Worm (Caenorhabditis elegans) whole organism, L1 larva: Measurements from ENCODE around the gene clh-2.

Experiments used
- F16B12.6 ChIP-seq: fragments of 150-350 bp; optimal IDR thresholded peaks from 2 replicates; lab custom pipeline; 2014; ENCODE audit warnings: missing biosample characterization, missing genetic modification characterization
- aha-1 ChIP-seq: fragments of 150-350 bp; optimal IDR thresholded peaks from 2 replicates; lab custom pipeline; 2014; ENCODE audit warnings: missing biosample characterization, missing genetic modification characterization
- aly-2 ChIP-seq: fragments of 150-350 bp; optimal IDR thresholded peaks from 2 replicates; lab custom pipeline; 2014; ENCODE audit warnings: missing biosample characterization, missing genetic modification characterization
- blmp-1 ChIP-seq: fragments of 150-350 bp; optimal IDR thresholded peaks from 2 replicates; lab custom pipeline; 2014; ENCODE audit warnings: missing biosample characterization, missing genetic modification characterization
- ceh-88 ChIP-seq: fragments of 200-800 bp; sonication (Bioruptor generic); IDR thresholded peaks from 2 replicates; pipeline ENCODE4 v1.3.6; 2022; ENCODE audit warnings: missing genetic modification characterization, missing compliant biosample characterization
- ceh-90 ChIP-seq: sonication (generic microtip); optimal IDR thresholded peaks from 2 replicates; lab custom pipeline; 2016; ENCODE audit warnings: missing genetic modification characterization, missing compliant biosample characterization
- dsc-1 ChIP-seq: sonication (generic microtip); optimal IDR thresholded peaks from 2 replicates; lab custom pipeline; 2016; ENCODE audit warnings: mild to moderate bottlenecking, missing genetic modification characterization, missing compliant biosample characterization
- efl-1 ChIP-seq, 4 experiments: fragments of 150-350 bp; optimal IDR thresholded peaks in 3 of 4; peaks in 1 of 4; 1 replicate in 1 of 4; 2 replicates in 3 of 4; lab custom pipeline; 2014; ENCODE audit warnings: missing biosample characterization in 2 of 4, missing genetic modification characterization in 2 of 4, missing genetic modification reagents in 2 of 4
- efl-3 ChIP-seq: fragments of 200-800 bp; sonication (Bioruptor generic); optimal IDR thresholded peaks from 2 replicates; lab custom pipeline; 2018; ENCODE audit warnings: mild to moderate bottlenecking, missing genetic modification characterization, missing compliant biosample characterization
- egl-13 ChIP-seq: sonication (generic microtip); optimal IDR thresholded peaks from 2 replicates; lab custom pipeline; 2016; ENCODE audit warnings: missing genotype, missing genetic modification reagents, missing genetic modification characterization, missing compliant biosample characterization
- egl-27 ChIP-seq, 2 experiments: fragments of 150-350 bp in 1 of 2; sonication (generic microtip); optimal IDR thresholded peaks; 3 replicates each; lab custom pipeline; 2017 to 2018; ENCODE audit warnings: missing biosample characterization in 2 of 2, missing genetic modification characterization in 2 of 2, missing genetic modification reagents in 2 of 2
- ets-5 ChIP-seq: fragments of 200-800 bp; sonication (Bioruptor generic); IDR thresholded peaks from 2 replicates; pipeline ENCODE4 v1.3.6; 2022; ENCODE audit warnings: missing genetic modification characterization, missing compliant biosample characterization
- fkh-10 ChIP-seq: sonication (generic microtip); optimal IDR thresholded peaks from 2 replicates; lab custom pipeline; 2017; ENCODE audit warnings: missing biosample characterization, missing genetic modification reagents, missing genetic modification characterization
- fkh-8 ChIP-seq: sonication (generic microtip); optimal IDR thresholded peaks from 2 replicates; lab custom pipeline; 2016; ENCODE audit warnings: mild to moderate bottlenecking, missing genetic modification characterization, missing compliant biosample characterization
- fos-1 ChIP-seq: fragments of 150-350 bp; optimal IDR thresholded peaks from 2 replicates; lab custom pipeline; 2014; ENCODE audit warnings: missing biosample characterization, missing genetic modification characterization
- hlh-4 ChIP-seq: sonication (generic microtip); optimal IDR thresholded peaks from 2 replicates; lab custom pipeline; 2016; ENCODE audit warnings: mild to moderate bottlenecking, missing genetic modification characterization, missing compliant biosample characterization
- jun-1 ChIP-seq: fragments of 150-350 bp; optimal IDR thresholded peaks from 2 replicates; lab custom pipeline; 2014; ENCODE audit warnings: missing biosample characterization, missing genetic modification reagents, missing genetic modification characterization
- lin-14 ChIP-seq: fragments of 200-800 bp; sonication (Bioruptor generic); optimal IDR thresholded peaks from 2 replicates; lab custom pipeline; 2018; ENCODE audit warnings: mild to moderate bottlenecking, missing genetic modification characterization, moderate library complexity, missing compliant biosample characterization
- lin-15B ChIP-seq: fragments of 150-350 bp; sonication (generic microtip); optimal IDR thresholded peaks from 3 replicates; lab custom pipeline; 2014; ENCODE audit warnings: missing biosample characterization, missing genetic modification characterization
- lin-39 ChIP-seq: fragments of 150-350 bp; optimal IDR thresholded peaks from 2 replicates; lab custom pipeline; 2014; ENCODE audit warnings: missing biosample characterization, missing genetic modification reagents, missing genetic modification characterization
- nhr-12 ChIP-seq: sonication (generic microtip); optimal IDR thresholded peaks from 2 replicates; lab custom pipeline; 2017; ENCODE audit warnings: missing biosample characterization, missing genetic modification characterization
- nhr-28 ChIP-seq: fragments of 150-350 bp; optimal IDR thresholded peaks from 2 replicates; lab custom pipeline; 2014; ENCODE audit warnings: missing biosample characterization, missing genetic modification characterization
- nhr-47 ChIP-seq: sonication (generic microtip); optimal IDR thresholded peaks from 2 replicates; lab custom pipeline; 2016; ENCODE audit warnings: mild to moderate bottlenecking, missing genetic modification characterization, moderate library complexity, missing compliant biosample characterization
- nhr-76 ChIP-seq: sonication (generic microtip); optimal IDR thresholded peaks from 2 replicates; lab custom pipeline; 2017; ENCODE audit warnings: missing biosample characterization, missing genetic modification characterization
- nhr-85 ChIP-seq: sonication (generic microtip); peaks from one replicate; lab custom pipeline; 2016; ENCODE audit warnings: missing genetic modification characterization, inconsistent platforms, missing compliant biosample characterization
- pag-3 ChIP-seq: sonication (generic microtip); optimal IDR thresholded peaks from 2 replicates; lab custom pipeline; 2017; ENCODE audit warnings: missing genetic modification characterization, mild to moderate bottlenecking, missing compliant biosample characterization, antibody characterized with exemption, borderline replicate concordance; ENCODE audit not compliant: insufficient read depth
- skn-1 ChIP-seq: fragments of 150-350 bp; optimal IDR thresholded peaks from 2 replicates; lab custom pipeline; 2014; ENCODE audit warnings: missing biosample characterization, missing genetic modification characterization
- snpc-4 ChIP-seq: fragments of 150-350 bp; optimal IDR thresholded peaks from 2 replicates; lab custom pipeline; 2014; ENCODE audit warnings: missing biosample characterization, missing genetic modification characterization
- sup-37 ChIP-seq: fragments of 200-800 bp; sonication (Bioruptor generic); optimal IDR thresholded peaks from 2 replicates; lab custom pipeline; 2018; ENCODE audit warnings: mild to moderate bottlenecking, missing genetic modification characterization, missing compliant biosample characterization
- swsn-7 ChIP-seq: sonication (generic microtip); optimal IDR thresholded peaks from 2 replicates; lab custom pipeline; 2016; ENCODE audit warnings: missing genetic modification characterization, missing compliant biosample characterization
- tlp-1 ChIP-seq: fragments of 150-350 bp; optimal IDR thresholded peaks from 2 replicates; lab custom pipeline; 2014; ENCODE audit warnings: missing biosample characterization, missing genetic modification characterization
- unc-130 ChIP-seq: fragments of 150-350 bp; optimal IDR thresholded peaks from 2 replicates; lab custom pipeline; 2017; ENCODE audit warnings: missing biosample characterization, missing genetic modification characterization, inconsistent platforms
- unc-62 ChIP-seq: fragments of 150-350 bp; optimal IDR thresholded peaks from 2 replicates; lab custom pipeline; 2014; ENCODE audit warnings: missing biosample characterization, missing genetic modification reagents, missing genetic modification characterization

The clh-2 gene

DNA sequence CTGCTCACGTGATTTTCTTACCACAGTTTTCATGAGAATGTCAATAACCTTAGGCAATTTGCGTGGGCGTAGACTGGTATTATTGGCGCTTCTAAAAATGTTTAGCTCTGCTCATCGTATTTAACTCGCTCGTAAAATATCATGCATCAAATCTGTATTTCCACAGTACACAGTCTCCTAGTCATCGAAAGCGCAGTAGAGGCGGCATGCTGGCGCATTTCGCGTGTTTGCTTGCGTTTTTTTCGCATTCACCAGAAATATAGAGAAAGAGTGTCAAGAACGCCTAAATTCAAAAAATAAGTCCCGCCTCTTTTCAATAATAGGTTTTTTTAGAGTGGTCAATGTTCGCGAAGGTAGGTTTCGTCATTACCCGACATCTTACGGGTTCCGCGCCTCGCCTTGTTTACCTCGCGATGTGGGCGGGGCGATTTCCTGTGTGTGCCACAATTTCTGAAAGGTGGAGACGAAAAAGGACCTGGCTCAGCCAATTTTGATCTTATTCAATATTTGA lies 25.0 kb downstream of the clh-2 start (continued):
- no peak for TF ChIP-seq ets-5
- no peak for TF ChIP-seq aly-2 (tag; lab: Kevin White, UChicago)

DNA sequence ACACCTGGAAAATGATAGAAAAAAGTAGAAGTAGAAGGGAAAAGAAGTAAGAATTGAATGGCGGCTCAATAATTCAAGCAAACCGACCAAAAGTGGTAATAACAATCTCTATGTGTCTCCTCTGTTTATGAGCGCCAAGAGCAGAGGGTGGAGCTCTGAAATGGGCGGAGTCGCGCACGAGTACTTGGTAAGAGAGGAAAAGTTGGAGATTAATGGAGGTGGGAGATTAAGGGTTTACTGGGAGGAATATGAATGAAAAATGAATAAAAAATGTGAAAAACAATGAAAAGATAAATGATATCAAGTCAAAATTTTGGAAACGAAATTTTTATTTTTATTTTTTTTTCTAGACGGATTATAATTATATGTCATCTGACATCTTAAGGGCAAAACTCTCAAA lies 26.0 kb downstream of the clh-2 start:
- TF ChIP-seq dsc-1 (tag; lab: Kevin White, UChicago) (peak; percentile 56), fkh-8 (peak; percentile 53), ceh-90 (tag; lab: Kevin White, UChicago) (no peak), nhr-47 (tag; lab: Kevin White, UChicago) (peak; percentile 10)

DNA sequence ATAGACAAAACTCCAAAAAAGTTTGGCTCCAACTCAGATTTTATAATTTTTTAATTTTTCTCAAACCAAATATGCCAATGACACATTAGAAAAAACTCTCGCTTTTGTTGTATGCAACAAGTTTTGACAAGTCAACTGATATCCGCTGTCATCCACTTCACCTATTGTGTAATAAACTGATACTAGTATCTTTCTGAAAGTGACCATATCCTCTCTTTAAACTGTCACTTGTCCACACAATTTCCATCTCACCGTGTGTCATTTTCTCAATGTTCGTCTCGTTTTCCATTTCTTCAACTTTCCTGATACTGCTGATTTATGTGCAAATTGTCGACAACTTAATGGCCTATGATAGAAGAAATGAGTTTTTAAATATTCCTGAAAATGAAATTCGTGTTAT lies 31.4 kb downstream of the clh-2 start, which contains the start of the genes C33B4.5 and C33B4.4:
Gene C33B4.5 (plus strand): TSS at position 270 of the 400 bp plus-strand sequence.
Gene C33B4.4 (minus strand): TSS at position 385 of the 400 bp plus-strand sequence.
- TF ChIP-seq skn-1 (tag; lab: Kevin White, UChicago) (no peak), lin-15B (tag; lab: Kevin White, UChicago) (no peak), swsn-7 (tag; lab: Kevin White, UChicago) (no peak), jun-1 (tag; lab: Kevin White, UChicago) (no peak)

DNA sequence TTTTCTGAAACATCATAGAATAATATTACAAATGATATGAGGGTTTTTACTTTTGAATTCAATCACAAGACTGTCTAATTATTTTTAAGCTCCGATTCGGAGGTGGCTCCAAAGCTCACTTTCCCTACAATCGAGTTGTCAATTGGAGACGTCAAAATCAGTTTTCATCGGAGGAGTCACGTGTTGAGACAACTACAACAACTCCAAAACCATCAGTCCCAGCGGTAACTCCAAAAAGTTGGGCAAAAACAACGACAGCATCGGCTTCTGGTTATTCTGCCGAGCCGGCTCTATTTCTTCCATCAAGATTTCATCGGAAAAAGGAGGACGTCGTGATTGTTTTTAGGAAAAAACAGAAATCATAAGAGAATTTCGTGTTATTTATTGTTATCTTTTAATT lies 32.4 kb downstream of the clh-2 start:
- TF ChIP-seq swsn-7 (tag; lab: Kevin White, UChicago) (no peak), hlh-4 (tag; lab: Kevin White, UChicago) (no peak), egl-27 (tag; optimal IDR thresholded peaks at IDR 0.05; lab: Kevin White, UChicago) (no peak), F16B12.6 (tag; lab: Kevin White, UChicago) (no peak), efl-3 (no peak), nhr-12 (tag; lab: Kevin White, UChicago) (no peak), dsc-1 (tag; lab: Kevin White, UChicago) (no peak), fos-1 (no peak)

DNA sequence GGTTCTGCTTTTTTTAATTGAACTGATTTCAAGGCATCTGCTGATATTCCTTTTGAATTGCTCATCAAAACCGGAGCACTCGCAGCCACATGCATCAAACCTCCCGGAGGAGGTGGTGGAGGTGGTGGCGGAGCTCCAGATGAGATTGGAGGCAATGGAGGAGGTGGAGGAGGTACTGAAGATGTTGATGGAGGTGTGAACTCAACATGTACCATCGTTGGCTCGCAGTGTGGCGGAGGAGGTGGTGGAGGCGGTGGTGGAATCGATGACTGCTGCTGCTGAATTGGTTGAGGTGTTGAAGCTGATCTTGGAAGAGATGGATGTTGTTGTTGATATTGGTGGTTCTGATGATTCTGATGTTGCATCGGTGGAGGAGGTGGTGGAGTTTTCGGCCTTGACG lies 35.3 kb downstream of the clh-2 start:
- TF ChIP-seq hlh-4 (tag; lab: Kevin White, UChicago) (no peak), unc-130 (tag; lab: Kevin White, UChicago) (no peak), efl-1 (optimal IDR thresholded peaks at IDR 0.05; lab: Kevin White, UChicago) (no peak), efl-1 (GFP tag; optimal IDR thresholded peaks at IDR 0.05 in 1 of 2; lab: Kevin White, UChicago) (peak in 1 of 2 experiments; percentile 48)
- TF ChIP-seq, all 84 proteins: peak for 1

DNA sequence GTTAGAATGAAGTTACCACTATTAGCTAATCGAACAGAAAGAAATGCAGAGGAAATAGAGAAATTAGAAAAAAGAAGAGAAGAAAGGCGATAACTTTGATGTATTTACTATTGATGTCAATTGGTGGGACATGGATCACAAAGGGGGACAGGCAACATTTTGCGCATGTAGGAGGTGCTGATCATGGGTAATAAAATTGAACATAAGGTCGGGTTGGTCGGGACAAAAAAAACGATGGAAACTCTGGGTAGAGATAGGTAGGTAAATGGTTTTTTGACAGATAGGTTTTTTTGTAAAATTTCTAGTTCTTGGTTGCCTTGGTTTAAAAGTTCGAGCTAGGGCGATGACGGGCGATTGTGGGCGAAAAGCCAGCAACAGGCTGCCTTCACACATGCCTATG lies 39.2 kb downstream of the clh-2 start, which contains the start of gene shn-1:
Gene shn-1 (minus strand): TSS at position 101 of the 400 bp plus-strand sequence.
- TF ChIP-seq unc-62 (GFP tag; lab: Kevin White, UChicago), result no peak
- no peak for TF ChIP-seq snpc-4
- TF ChIP-seq tlp-1 (tag; lab: Kevin White, UChicago), result no peak
- no peak for TF ChIP-seq egl-13 (tag; lab: Kevin White, UChicago)
- TF ChIP-seq fkh-8, result no peak
- peak; percentile 17 for TF ChIP-seq blmp-1 (tag; lab: Kevin White, UChicago)
- no peak for TF ChIP-seq nhr-76 (tag; lab: Kevin White, UChicago)
- TF ChIP-seq lin-15B (tag; lab: Kevin White, UChicago), result no peak
- no peak for TF ChIP-seq aly-2 (tag; lab: Kevin White, UChicago)
- TF ChIP-seq fkh-10 (GFP tag; lab: Kevin White, UChicago), result no peak
- TF ChIP-seq pag-3 (tag; lab: Kevin White, UChicago), result no peak
- TF ChIP-seq efl-1 (optimal IDR thresholded peaks at IDR 0.05; lab: Kevin White, UChicago), result no peak
- TF ChIP-seq efl-1 (GFP tag; optimal IDR thresholded peaks at IDR 0.05 in 1 of 2; lab: Kevin White, UChicago), result peak in 1 of 2 experiments; percentile 38
- no peak for TF ChIP-seq aha-1
- no peak for TF ChIP-seq nhr-47 (tag; lab: Kevin White, UChicago)
- peak; percentile 24 for TF ChIP-seq lin-14 (GFP tag; lab: Kevin White, UChicago)

DNA sequence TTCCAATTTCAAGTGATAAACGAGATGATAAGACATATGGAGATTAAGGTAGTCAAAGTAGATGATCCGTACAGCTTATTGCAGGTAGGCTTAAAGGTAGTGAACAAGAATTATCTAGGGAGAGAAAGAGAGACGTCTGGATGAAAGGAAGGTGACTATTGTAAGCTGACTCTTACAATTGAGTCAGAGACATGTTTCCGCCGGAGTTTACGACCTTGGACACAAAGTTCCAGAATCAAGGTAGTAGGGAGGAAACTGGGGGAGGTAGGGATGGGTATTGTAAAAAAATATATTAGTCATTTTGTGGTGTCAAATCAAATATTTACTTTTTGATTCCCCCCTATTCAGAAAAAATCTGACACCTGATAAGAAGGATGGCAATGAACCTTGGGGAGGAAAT lies 40.7 kb downstream of the clh-2 start:
- no peak for TF ChIP-seq nhr-12 (tag; lab: Kevin White, UChicago)
- peak; percentile 69 for TF ChIP-seq nhr-85 (tag; lab: Kevin White, UChicago)
- no peak for TF ChIP-seq sup-37 (GFP tag; lab: Kevin White, UChicago)
- no peak for TF ChIP-seq fkh-8
- TF ChIP-seq lin-14 (GFP tag; lab: Kevin White, UChicago), result no peak
- TF ChIP-seq lin-39 (tag; lab: Kevin White, UChicago), result no peak
- no peak for TF ChIP-seq nhr-28 (tag; lab: Kevin White, UChicago)
- no peak for TF ChIP-seq ceh-88
- peak; percentile 64 for TF ChIP-seq dsc-1 (tag; lab: Kevin White, UChicago)
- TF ChIP-seq, all 84 proteins: peak for 2
